Fruit fly (Drosophila melanogaster) whole organism, embryonic: Measurements from ENCODE around the gene CG14252.

Source experiments
- Abd-B ChIP-seq: fragments of 200-800 bp; sonication (Bioruptor generic); optimal IDR thresholded peaks from 2 replicates; lab custom pipeline; 2018; ENCODE audit warnings: missing biosample characterization, mild to moderate bottlenecking, missing genetic modification characterization, moderate library complexity
- Atf-2 ChIP-seq: fragments of 200-800 bp; sonication (Bioruptor generic); optimal IDR thresholded peaks from 2 replicates; lab custom pipeline; 2016; ENCODE audit warnings: missing biosample characterization, missing genetic modification characterization
- BEAF-32 ChIP-seq: fragments of 200-800 bp; sonication (Bioruptor generic); optimal IDR thresholded peaks from 3 replicates; lab custom pipeline; 2017; ENCODE audit warnings: missing biosample characterization, missing genetic modification characterization, mild to moderate bottlenecking, moderate library complexity, missing genetic modification reagents
- CG10209 ChIP-seq: fragments of 200-800 bp; sonication (Bioruptor generic); optimal IDR thresholded peaks from 3 replicates; lab custom pipeline; 2017; ENCODE audit warnings: missing biosample characterization, mild to moderate bottlenecking, missing genetic modification characterization, missing genetic modification reagents
- CG10321 ChIP-seq: fragments of 200-800 bp; sonication (Bioruptor generic); IDR thresholded peaks from 2 replicates; pipeline ENCODE4 v1.3.6; 2022; ENCODE audit warnings: missing biosample characterization, missing genetic modification characterization
- CG10654 ChIP-seq: fragments of 200-800 bp; sonication (Bioruptor generic); optimal IDR thresholded peaks from 2 replicates; lab custom pipeline; 2016; ENCODE audit warnings: missing biosample characterization, missing genetic modification characterization
- CG11695 ChIP-seq: fragments of 200-800 bp; sonication (Bioruptor generic); IDR thresholded peaks from 3 replicates; pipeline ENCODE4 v1.3.6; 2022; ENCODE audit warnings: missing biosample characterization, missing genetic modification characterization
- CG12071 ChIP-seq: fragments of 200-800 bp; sonication (Bioruptor generic); optimal IDR thresholded peaks from 3 replicates; lab custom pipeline; 2018; ENCODE audit warnings: missing biosample characterization, mild to moderate bottlenecking, missing genetic modification characterization
- CG12219 ChIP-seq: fragments of 200-800 bp; sonication (Bioruptor generic); optimal IDR thresholded peaks from 3 replicates; lab custom pipeline; 2018; ENCODE audit warnings: missing biosample characterization, mild to moderate bottlenecking, missing genetic modification characterization
- CG12391 ChIP-seq: fragments of 200-800 bp; sonication (Bioruptor generic); optimal IDR thresholded peaks from 3 replicates; lab custom pipeline; 2018; ENCODE audit warnings: missing biosample characterization, mild to moderate bottlenecking, missing genetic modification characterization, moderate library complexity
- CG14014 ChIP-seq: fragments of 200-800 bp; sonication (Bioruptor generic); IDR thresholded peaks from 2 replicates; pipeline ENCODE4 v1.3.6; 2022; ENCODE audit warnings: missing biosample characterization, missing genetic modification characterization
- CG14860 ChIP-seq: fragments of 200-800 bp; sonication (Bioruptor generic); IDR thresholded peaks from 3 replicates; pipeline ENCODE4 v1.3.6; 2022; ENCODE audit warnings: missing biosample characterization, missing genetic modification characterization; ENCODE audit not compliant: partially characterized antibody
- CG15601 ChIP-seq: fragments of 200-800 bp; sonication (Bioruptor generic); optimal IDR thresholded peaks from 3 replicates; lab custom pipeline; 2019; ENCODE audit warnings: missing biosample characterization, mild to moderate bottlenecking, missing genetic modification characterization, moderate library complexity
- CG17568 ChIP-seq: fragments of 200-800 bp; sonication (Bioruptor generic); optimal IDR thresholded peaks from 2 replicates; lab custom pipeline; 2018; ENCODE audit warnings: missing biosample characterization, mild to moderate bottlenecking, missing genetic modification characterization, moderate library complexity
- CG2116 ChIP-seq: fragments of 200-800 bp; sonication (Bioruptor generic); optimal IDR thresholded peaks from 3 replicates; lab custom pipeline; 2018; ENCODE audit warnings: missing biosample characterization, mild to moderate bottlenecking, missing genetic modification characterization
- CG30431 ChIP-seq: fragments of 200-800 bp; sonication (Bioruptor generic); optimal IDR thresholded peaks from 2 replicates; lab custom pipeline; 2017; ENCODE audit warnings: missing biosample characterization, missing genetic modification characterization
- CG34376 ChIP-seq: fragments of 200-800 bp; sonication (Bioruptor generic); optimal IDR thresholded peaks from 2 replicates; lab custom pipeline; 2018; ENCODE audit warnings: missing biosample characterization, mild to moderate bottlenecking, missing genetic modification characterization
- CG3847 ChIP-seq: fragments of 200-800 bp; sonication (Bioruptor generic); IDR thresholded peaks from 2 replicates; pipeline ENCODE4 v1.3.6; 2022; ENCODE audit warnings: missing biosample characterization, missing genetic modification characterization
- CG4282 ChIP-seq: fragments of 200-800 bp; sonication (Bioruptor generic); optimal IDR thresholded peaks from 2 replicates; lab custom pipeline; 2016; ENCODE audit warnings: missing biosample characterization, missing genetic modification characterization
- CG6689 ChIP-seq: fragments of 200-800 bp; sonication (Bioruptor generic); IDR thresholded peaks from 2 replicates; pipeline ENCODE4 v1.3.6; 2022; ENCODE audit warnings: missing biosample characterization, missing genetic modification characterization
- CG7839 ChIP-seq: fragments of 200-800 bp; sonication (Bioruptor generic); optimal IDR thresholded peaks from 3 replicates; lab custom pipeline; 2018; ENCODE audit warnings: missing biosample characterization, mild to moderate bottlenecking, missing genetic modification characterization, moderate library complexity
- CG9215 ChIP-seq: fragments of 200-800 bp; sonication (Bioruptor generic); IDR thresholded peaks from 2 replicates; pipeline ENCODE4 v1.3.6; 2022; ENCODE audit warnings: missing biosample characterization, missing genetic modification characterization
- Dip2 ChIP-seq: fragments of 200-800 bp; sonication (Bioruptor generic); IDR thresholded peaks from 2 replicates; pipeline ENCODE4 v1.3.6; 2022; ENCODE audit warnings: missing biosample characterization, missing genetic modification characterization
- Jarid2 ChIP-seq: fragments of 200-800 bp; sonication (Bioruptor generic); optimal IDR thresholded peaks from 3 replicates; lab custom pipeline; 2017; ENCODE audit warnings: mild to moderate bottlenecking, missing biosample characterization, missing genetic modification reagents, missing genetic modification characterization
- Max ChIP-seq: fragments of 200-800 bp; sonication (Bioruptor generic); optimal IDR thresholded peaks from 2 replicates; lab custom pipeline; 2016; ENCODE audit warnings: missing biosample characterization, mild to moderate bottlenecking, missing genetic modification characterization
- Meics ChIP-seq: fragments of 200-800 bp; sonication (Bioruptor generic); optimal IDR thresholded peaks from 2 replicates; lab custom pipeline; 2017; ENCODE audit warnings: missing biosample characterization, mild to moderate bottlenecking, missing genetic modification characterization
- Mrtf ChIP-seq: fragments of 200-800 bp; sonication (Bioruptor generic); IDR thresholded peaks from 3 replicates; pipeline ENCODE4 v1.3.6; 2022; ENCODE audit warnings: missing biosample characterization, missing genetic modification characterization
- Ptx1 ChIP-seq: fragments of 200-800 bp; sonication (Bioruptor generic); IDR thresholded peaks from 2 replicates; pipeline ENCODE4 v1.3.6; 2022; ENCODE audit warnings: missing biosample characterization, missing genetic modification characterization
- Rfx ChIP-seq: fragments of 200-800 bp; sonication (Bioruptor generic); IDR thresholded peaks from 2 replicates; pipeline ENCODE4 v1.3.6; 2022; ENCODE audit warnings: missing biosample characterization, missing genetic modification characterization
- Rx ChIP-seq: fragments of 200-800 bp; sonication (Bioruptor generic); IDR thresholded peaks from 2 replicates; pipeline ENCODE4 v1.3.6; 2022; ENCODE audit warnings: missing biosample characterization, missing genetic modification characterization
- TFAM ChIP-seq: fragments of 200-800 bp; sonication (Bioruptor generic); optimal IDR thresholded peaks from 2 replicates; lab custom pipeline; 2017; ENCODE audit warnings: missing biosample characterization, missing genetic modification characterization, inconsistent platforms
- Taf1 ChIP-seq: fragments of 200-800 bp; sonication (Bioruptor generic); IDR thresholded peaks from 2 replicates; pipeline ENCODE4 v1.3.6; 2022; ENCODE audit warnings: missing biosample characterization, missing genetic modification characterization
- al ChIP-seq: fragments of 200-800 bp; sonication (Bioruptor generic); IDR thresholded peaks from 2 replicates; pipeline ENCODE4 v1.3.6; 2022; ENCODE audit warnings: missing biosample characterization, missing genetic modification characterization
- ara ChIP-seq: fragments of 200-800 bp; sonication (Bioruptor generic); IDR thresholded peaks from 2 replicates; pipeline ENCODE4 v1.3.6; 2022; ENCODE audit warnings: missing biosample characterization, missing genetic modification characterization
- caup ChIP-seq: fragments of 200-800 bp; sonication (Bioruptor generic); optimal IDR thresholded peaks from 3 replicates; lab custom pipeline; 2017; ENCODE audit warnings: missing biosample characterization, mild to moderate bottlenecking, missing genetic modification characterization, moderate library complexity; ENCODE audit not compliant: severe bottlenecking
- chif ChIP-seq, 2 experiments: fragments of 200-800 bp; sonication (Bioruptor generic); optimal IDR thresholded peaks; 3 replicates each; lab custom pipeline; 2016; ENCODE audit warnings: missing biosample characterization in 2 of 2, missing genetic modification characterization in 2 of 2
- dmrt11E ChIP-seq: fragments of 200-800 bp; sonication (Bioruptor generic); optimal IDR thresholded peaks from 3 replicates; lab custom pipeline; 2018; ENCODE audit warnings: missing biosample characterization, mild to moderate bottlenecking, missing genetic modification characterization, moderate library complexity
- dmrt99B ChIP-seq: fragments of 200-800 bp; sonication (Bioruptor generic); optimal IDR thresholded peaks from 2 replicates; lab custom pipeline; 2018; ENCODE audit warnings: missing biosample characterization, mild to moderate bottlenecking, missing genetic modification characterization, moderate library complexity
- en ChIP-seq: fragments of 200-800 bp; sonication (Bioruptor generic); optimal IDR thresholded peaks from 2 replicates; lab custom pipeline; 2016; ENCODE audit warnings: missing biosample characterization, missing genetic modification characterization
- ftz-f1 ChIP-seq: fragments of 200-800 bp; sonication (Bioruptor generic); optimal IDR thresholded peaks from 2 replicates; lab custom pipeline; 2016; ENCODE audit warnings: missing biosample characterization, missing genetic modification characterization
- gt ChIP-seq: fragments of 200-800 bp; sonication (Bioruptor generic); IDR thresholded peaks from 2 replicates; pipeline ENCODE4 v1.3.6; 2022; ENCODE audit warnings: missing biosample characterization, missing genetic modification characterization
- hth ChIP-seq: fragments of >200 bp; optimal IDR thresholded peaks from 2 replicates; lab custom pipeline; 2017; ENCODE audit warnings: inconsistent platforms
- pb ChIP-seq: fragments of 200-800 bp; sonication (Bioruptor generic); optimal IDR thresholded peaks from 3 replicates; lab custom pipeline; 2016; ENCODE audit warnings: missing biosample characterization, missing genetic modification characterization
- pita ChIP-seq: fragments of 200-800 bp; sonication (Bioruptor generic); optimal IDR thresholded peaks from 2 replicates; lab custom pipeline; 2017; ENCODE audit warnings: missing biosample characterization, mild to moderate bottlenecking, missing genetic modification characterization
- repo ChIP-seq: fragments of 200-800 bp; sonication (Bioruptor generic); optimal IDR thresholded peaks from 2 replicates; lab custom pipeline; 2016; ENCODE audit warnings: missing biosample characterization, missing genetic modification characterization
- row ChIP-seq: fragments of 200-800 bp; sonication (Bioruptor generic); IDR thresholded peaks from 3 replicates; pipeline ENCODE4 v1.3.6; 2022; ENCODE audit warnings: missing biosample characterization, missing genetic modification characterization
- sc ChIP-seq, 3 experiments: fragments of >200 bp in 2 of 3; fragments of 200-800 bp in 1 of 3; sonication (Bioruptor generic) in 1 of 3; optimal IDR thresholded peaks; 2 replicates in 2 of 3; 3 replicates in 1 of 3; lab custom pipeline; 2017; ENCODE audit warnings: mild to moderate bottlenecking in 1 of 3, missing biosample characterization in 1 of 3, missing genetic modification characterization in 1 of 3, missing genetic modification reagents in 1 of 3
- sens ChIP-seq: fragments of 200-800 bp; sonication (Bioruptor generic); peaks from one replicate; lab custom pipeline; 2016; ENCODE audit warnings: missing biosample characterization, missing genetic modification characterization
- tll ChIP-seq, 2 experiments: fragments of 200-800 bp in 1 of 2; fragments of >200 bp in 1 of 2; sonication (Bioruptor generic) in 1 of 2; optimal IDR thresholded peaks; 2 replicates each; lab custom pipeline; 2017 to 2019; ENCODE audit warnings: missing biosample characterization in 2 of 2, missing genetic modification characterization in 2 of 2, mild to moderate bottlenecking in 1 of 2, moderate library complexity in 1 of 2
- unpg ChIP-seq: fragments of 200-800 bp; sonication (Bioruptor generic); optimal IDR thresholded peaks from 3 replicates; lab custom pipeline; 2018; ENCODE audit warnings: missing biosample characterization, mild to moderate bottlenecking, missing genetic modification characterization, moderate library complexity

The CG14252 gene

dm6 chr3R:26988412-26988981 is 43.2 kb downstream of the CG14252 start, which contains the start of gene CG31075:
CG31075 (minus strand) TSS chr3R:26988517.
- TF ChIP-seq CG17568 (GFP tag; lab: Kevin White, UChicago), result no peak
- TF ChIP-seq Ptx1 (GFP tag; lab: Robert Waterston, UW), result peak; percentile 49; the same call in 1 of the 2 replicates
- TF ChIP-seq CG10321 (GFP tag; lab: Robert Waterston, UW), result no peak
- no peak for TF ChIP-seq dmrt11E (tag; lab: Kevin White, UChicago)
- no peak for TF ChIP-seq BEAF-32 (GFP tag; lab: Kevin White, UChicago)
- no peak for TF ChIP-seq CG34376
- no peak for TF ChIP-seq ara
- TF ChIP-seq dmrt99B (tag; lab: Kevin White, UChicago), result peak; percentile 53
- no peak for TF ChIP-seq Rx (GFP tag; lab: Robert Waterston, UW)
- no peak for TF ChIP-seq TFAM
- peak; percentile 59 for TF ChIP-seq CG3847 (GFP tag; lab: Robert Waterston, UW)
- TF ChIP-seq CG15601, result no peak
- peak; percentile 8 for TF ChIP-seq CG10654 (GFP tag; lab: Kevin White, UChicago)
- TF ChIP-seq CG14014 (GFP tag; lab: Robert Waterston, UW), result peak; percentile 55; the same call in 1 of the 2 replicates
- TF ChIP-seq hth, result no peak
- TF ChIP-seq Meics (GFP tag; lab: Kevin White, UChicago), result peak; percentile 61
- 0 out of 2 replicates have a peak, but pooled peaks have one; percentile 35 for TF ChIP-seq al (GFP tag; lab: Robert Waterston, UW)
- TF ChIP-seq CG11695 (GFP tag; lab: Robert Waterston, UW), result peak; percentile 47; the same call in 1 of the 3 replicates
- TF ChIP-seq Rfx (GFP tag; lab: Robert Waterston, UW), result peak; percentile 83
- no peak for TF ChIP-seq CG2116 (GFP tag; lab: Kevin White, UChicago)
- TF ChIP-seq row (GFP tag; lab: Robert Waterston, UW), result peak; percentile 79
- peak; percentile 41 for TF ChIP-seq CG12391 (tag; lab: Kevin White, UChicago)
- no peak for TF ChIP-seq CG12219 (GFP tag; lab: Kevin White, UChicago)
- TF ChIP-seq pita (GFP tag; lab: Kevin White, UChicago), result peak; percentile 33
- peak; percentile 54 for TF ChIP-seq Max (GFP tag; lab: Kevin White, UChicago)
- peak; percentile 69 for TF ChIP-seq CG7839
- peak; percentile 25 for TF ChIP-seq Jarid2 (GFP tag; lab: Kevin White, UChicago)
- no peak for TF ChIP-seq Taf1 (GFP tag; lab: Robert Waterston, UW)
- TF ChIP-seq sc (optimal IDR thresholded peaks at IDR 0.05; lab: Kevin White, UChicago), result no peak
- no peak for TF ChIP-seq sc (GFP tag; optimal IDR thresholded peaks at IDR 0.05; lab: Kevin White, UChicago)
- no peak for TF ChIP-seq gt (GFP tag; lab: Robert Waterston, UW)
- peak; percentile 55 for TF ChIP-seq CG9215 (GFP tag; lab: Robert Waterston, UW)
- TF ChIP-seq Mrtf, result peak; percentile 65; the same call in 1 of the 3 replicates
- no peak for TF ChIP-seq chif (GFP tag; optimal IDR thresholded peaks at IDR 0.05; lab: Kevin White, UChicago)
- TF ChIP-seq unpg (GFP tag; lab: Kevin White, UChicago), result peak; percentile 52
- TF ChIP-seq CG10209 (GFP tag; lab: Kevin White, UChicago), result no peak
- TF ChIP-seq ftz-f1 (GFP tag; lab: Kevin White, UChicago), result no peak
- no peak for TF ChIP-seq Abd-B (GFP tag; lab: Kevin White, UChicago)
- TF ChIP-seq CG14860 (GFP tag; lab: Robert Waterston, UW), result no peak
- TF ChIP-seq pb (GFP tag; lab: Kevin White, UChicago), result no peak
- TF ChIP-seq CG6689 (GFP tag; lab: Robert Waterston, UW), result peak; percentile 30; the same call in 1 of the 2 replicates
- peak; percentile 30 for TF ChIP-seq caup (GFP tag; lab: Kevin White, UChicago)
- no peak for TF ChIP-seq CG4282
- no peak for TF ChIP-seq tll (GFP tag; optimal IDR thresholded peaks at IDR 0.05; lab: Kevin White, UChicago)
- no peak for TF ChIP-seq en
- TF ChIP-seq Dip2 (GFP tag; lab: Robert Waterston, UW), result no peak
- TF ChIP-seq CG30431 (GFP tag; lab: Kevin White, UChicago), result no peak
- TF ChIP-seq CG12071 (GFP tag; lab: Kevin White, UChicago), result peak; percentile 31
- no peak for TF ChIP-seq Atf-2
- TF ChIP-seq repo (GFP tag; lab: Kevin White, UChicago), result no peak
- no peak for TF ChIP-seq sens (GFP tag; lab: Kevin White, UChicago)
